Worm (Caenorhabditis elegans) whole organism, L4/young adult: Measurements from ENCODE around the gene clec-184.

ENCODE experiments used
- W03F9.2 ChIP-seq: fragments of 150-350 bp; optimal IDR thresholded peaks from 2 replicates; lab custom pipeline; 2014; ENCODE audit warnings: missing biosample characterization, missing genetic modification characterization
- dao-5 ChIP-seq: sonication (generic microtip); optimal IDR thresholded peaks from 2 replicates; lab custom pipeline; 2016; ENCODE audit warnings: missing genotype, missing genetic modification characterization, moderate library complexity, missing compliant biosample characterization
- him-1 ChIP-seq: sonication (generic microtip); optimal IDR thresholded peaks from 2 replicates; lab custom pipeline; 2016; ENCODE audit warnings: missing genotype, missing genetic modification reagents, missing genetic modification characterization, missing compliant biosample characterization

ce11 chrIV:12398437-12398836 lies 34.0 kb upstream of the clec-184 start, which contains the start of gene acs-20:
- TF ChIP-seq him-1 (tag; lab: Kevin White, UChicago) (no peak), dao-5 (no peak), W03F9.2 (tag; lab: Kevin White, UChicago) (no peak)
